Worm (Caenorhabditis elegans): ENCODE results near the gene F41G3.3.
"Not testable (repeated sequence)": the region's sequence is repeated elsewhere in the genome, so short reads cannot be mapped to it uniquely, and the experiment has no call there.

F41G3.3 gene

ce11 chrII:6754671-6755224 lies 1.6 kb upstream of the F41G3.3 start, which contains the start of the genes srx-95 and fis-1:
srx-95 (minus strand) TSS chrII:6754771.
fis-1 (plus strand) TSS chrII:6755174.
- TF ChIP-seq pax-3 (tag; optimal IDR thresholded peaks at IDR 0.05) = no peak
- TF ChIP-seq lsy-2 (tag; optimal IDR thresholded peaks at IDR 0.05) = no peak
- no peak for TF ChIP-seq snu-23 (GFP tag; optimal IDR thresholded peaks at IDR 0.05)
- TF ChIP-seq lin-14 (GFP tag; optimal IDR thresholded peaks at IDR 0.05) = no peak
- no peak for TF ChIP-seq isw-1 (GFP tag; IDR thresholded peaks at IDR 0.05)
- TF ChIP-seq nhr-20 (tag; optimal IDR thresholded peaks at IDR 0.05) = no peak
- no peak for TF ChIP-seq tlp-1 (tag; optimal IDR thresholded peaks at IDR 0.05)
- no peak for TF ChIP-seq skn-1 (tag; optimal IDR thresholded peaks at IDR 0.05)
- TF ChIP-seq egl-27 (tag; optimal IDR thresholded peaks at IDR 0.05) = no peak

- TF ChIP-seq pag-3 (tag; optimal IDR thresholded peaks at IDR 0.05; ENCODE audit: borderline replicate concordance, insufficient read depth) (no peak), lin-14 (GFP tag; optimal IDR thresholded peaks at IDR 0.05) (peak; percentile 2), egl-27 (tag; optimal IDR thresholded peaks at IDR 0.05) (no peak), nhr-47 (tag; optimal IDR thresholded peaks at IDR 0.05) (no peak)
These were observed 8.4 kb downstream of the F41G3.3 start, which contains the start of gene nlp-50 for ce11 chrII:6764734-6765133. nlp-50 (plus strand) TSS chrII:6765034.

DNA sequence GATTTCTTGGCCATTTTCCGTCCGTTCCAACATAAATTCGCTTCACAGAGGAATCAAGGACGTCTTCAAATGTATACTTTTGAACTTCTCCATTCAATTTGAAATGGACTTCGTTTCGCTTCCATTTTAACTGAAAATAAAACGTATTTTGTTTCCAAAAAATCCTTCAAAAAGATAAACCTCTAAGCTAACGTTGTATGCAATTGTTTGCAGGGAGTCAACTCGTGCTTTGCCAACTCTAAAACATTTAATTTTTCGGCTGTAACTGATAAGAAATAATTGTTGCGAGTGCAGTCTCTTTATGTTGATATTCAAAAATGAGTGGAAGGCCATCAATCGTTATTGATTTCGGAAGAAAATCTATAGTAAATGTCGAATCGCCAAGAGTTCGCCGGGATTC lies 11.7 kb downstream of the F41G3.3 start, which contains the start of gene F41G3.18:
Gene F41G3.18 (plus strand): TSS at position 301 of the 400 bp plus-strand sequence.
- TF ChIP-seq lin-35 (GFP tag; optimal IDR thresholded peaks at IDR 0.05) (no peak), egl-27 (tag; optimal IDR thresholded peaks at IDR 0.05) (no peak), lin-14 (GFP tag; optimal IDR thresholded peaks at IDR 0.05) (no peak), ces-1 (GFP tag; optimal IDR thresholded peaks at IDR 0.05) (no peak), mep-1 (tag; optimal IDR thresholded peaks at IDR 0.05) (no peak), hlh-17 (GFP tag; optimal IDR thresholded peaks at IDR 0.05; ENCODE audit: borderline replicate concordance) (no peak), nhr-90 (tag; optimal IDR thresholded peaks at IDR 0.05; ENCODE audit: poor library complexity) (no peak), nhr-85 (tag) (no peak)

DNA sequence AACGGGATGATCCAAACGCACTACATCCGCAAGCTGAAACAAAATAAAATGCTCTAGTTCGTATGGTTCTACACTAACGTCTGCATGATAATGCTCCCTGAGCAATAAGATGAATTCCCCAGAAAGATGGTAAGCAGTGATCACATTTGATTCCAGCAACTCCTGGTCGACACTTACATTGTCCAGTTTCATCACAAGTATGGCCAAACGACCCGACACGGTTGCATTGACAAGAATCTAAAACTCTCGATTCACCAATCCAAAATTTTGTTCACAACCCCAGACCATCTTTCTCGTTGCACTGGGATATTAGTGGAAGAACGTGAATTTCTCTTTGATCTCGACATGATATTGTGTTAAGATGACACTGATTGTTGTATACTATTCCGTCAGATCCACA lies 13.7 kb downstream of the F41G3.3 start:
- no peak for TF ChIP-seq nhr-85 (tag)
- TF ChIP-seq zip-4 (GFP tag; optimal IDR thresholded peaks at IDR 0.05) = no peak
- TF ChIP-seq lin-13 (GFP tag; optimal IDR thresholded peaks at IDR 0.05) = no peak
- TF ChIP-seq snpc-4 (tag; optimal IDR thresholded peaks at IDR 0.05) = no peak
- TF ChIP-seq ztf-4 (tag; optimal IDR thresholded peaks at IDR 0.05) = no peak
- TF ChIP-seq unc-98 (GFP tag; IDR thresholded peaks at IDR 0.05) = no peak

- TF ChIP-seq snpc-4 (tag; optimal IDR thresholded peaks at IDR 0.05) (no peak), mep-1 (tag; optimal IDR thresholded peaks at IDR 0.05) (no peak), lin-15B (tag; optimal IDR thresholded peaks at IDR 0.05) (no peak), pax-3 (tag; optimal IDR thresholded peaks at IDR 0.05) (no peak), ets-5 (GFP tag; IDR thresholded peaks at IDR 0.05) (no peak), fkh-10 (GFP tag; optimal IDR thresholded peaks at IDR 0.05) (peak; percentile 32), lin-14 (GFP tag; optimal IDR thresholded peaks at IDR 0.05) (peak; percentile 47)
These were observed 16.1 kb downstream of the F41G3.3 start for ce11 chrII:6772482-6772881.

- TF ChIP-seq mep-1 (tag; optimal IDR thresholded peaks at IDR 0.05); dpl-1 (GFP tag; optimal IDR thresholded peaks at IDR 0.05); egl-13 (tag; optimal IDR thresholded peaks at IDR 0.05): not testable (repeated sequence)
These were observed 18.7 kb downstream of the F41G3.3 start, which contains the start of gene agr-1 for ce11 chrII:6775076-6775475. agr-1 (minus strand) TSS chrII:6775176.
